Worm (Caenorhabditis elegans) whole organism, early embryonic: ENCODE measurements around the gene R08C7.4.

Source experiments
- B0310.2 ChIP-seq: sonication (generic microtip); optimal IDR thresholded peaks from 2 replicates; lab custom pipeline; 2016; ENCODE audit warnings: mild to moderate bottlenecking, missing genetic modification characterization, missing compliant biosample characterization
- ama-1 ChIP-seq: fragments of 150-350 bp; optimal IDR thresholded peaks from 2 replicates; lab custom pipeline; 2014
- ceh-13 ChIP-seq: fragments of 200-800 bp; sonication (Bioruptor generic); optimal IDR thresholded peaks from 2 replicates; lab custom pipeline; 2018; ENCODE audit warnings: mild to moderate bottlenecking, missing genetic modification characterization, missing compliant biosample characterization
- ceh-36 ChIP-seq: sonication (generic microtip); optimal IDR thresholded peaks from 2 replicates; lab custom pipeline; 2016; ENCODE audit warnings: missing genetic modification characterization, inconsistent platforms, missing compliant biosample characterization
- pes-1 ChIP-seq: fragments of 200-800 bp; sonication (Bioruptor generic); IDR thresholded peaks from 2 replicates; pipeline ENCODE4 v1.3.6; 2022; ENCODE audit warnings: missing genetic modification reagents, missing genetic modification characterization, missing compliant biosample characterization
- tbx-11 ChIP-seq: fragments of 200-800 bp; sonication (Bioruptor generic); IDR thresholded peaks from 2 replicates; pipeline ENCODE4 v1.3.6; 2022; ENCODE audit warnings: missing genetic modification characterization, missing compliant biosample characterization
- tbx-37 ChIP-seq: fragments of 200-800 bp; sonication (Bioruptor generic); conservative IDR thresholded peaks from 2 replicates; pipeline ENCODE4 v1.3.6; 2022; ENCODE audit warnings: missing genetic modification reagents, missing genetic modification characterization, missing compliant biosample characterization

DNA sequence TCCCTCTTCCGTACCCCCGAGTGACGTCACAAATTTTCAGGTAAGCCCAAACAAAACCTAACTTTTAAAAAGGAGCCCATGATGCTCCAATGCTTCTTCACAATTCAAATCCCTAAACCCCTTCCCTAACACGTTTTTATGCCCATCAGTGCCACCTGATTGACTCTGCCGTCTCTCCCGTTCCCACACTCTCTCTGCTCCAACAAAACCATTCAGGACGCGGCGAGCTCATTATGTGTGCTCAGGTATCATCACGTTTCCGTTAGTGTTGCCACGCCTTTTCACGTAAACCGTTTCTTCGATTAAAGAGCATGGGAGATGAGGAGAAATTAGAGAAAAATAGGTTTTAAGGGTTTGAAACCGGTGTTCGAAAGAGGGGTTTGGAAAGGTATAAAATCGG, 28.3 kb downstream of the R08C7.4 start, which contains the start of gene M01H9.2:
- TF ChIP-seq ama-1 (lab: Kevin White, UChicago) (no peak), pes-1 (no peak), ceh-13 (no peak), tbx-37 (no peak), ceh-36 (tag; lab: Kevin White, UChicago) (no peak), B0310.2 (tag; lab: Kevin White, UChicago) (no peak), tbx-11 (GFP tag; lab: Robert Waterston, UW) (no peak)
